Worm (Caenorhabditis elegans): ENCODE measurements around the gene T19H5.4.

- TF ChIP-seq lin-39 (tag; optimal IDR thresholded peaks at IDR 0.05) (no peak), nhr-76 (tag; optimal IDR thresholded peaks at IDR 0.05) (no peak), ceh-82 (tag; optimal IDR thresholded peaks at IDR 0.05) (no peak), skn-1 (tag; optimal IDR thresholded peaks at IDR 0.05) (no peak), ceh-62 (tag; optimal IDR thresholded peaks at IDR 0.05) (no peak), pha-4 (GFP tag; IDR thresholded peaks at IDR 0.05) (no peak), pha-4 (tag; optimal IDR thresholded peaks at IDR 0.05) (no peak), dmd-6 (GFP tag; IDR thresholded peaks at IDR 0.05) (no peak), zfp-3 (GFP tag; conservative IDR thresholded peaks at IDR 0.05) (no peak), hlh-30 (tag; optimal IDR thresholded peaks at IDR 0.05; ENCODE audit: insufficient read depth) (no peak), nhr-48 (tag; optimal IDR thresholded peaks at IDR 0.05) (no peak), ceh-44 (GFP tag; IDR thresholded peaks at IDR 0.05) (no peak), snpc-4 (tag; optimal IDR thresholded peaks at IDR 0.05) (no peak), unc-62 (GFP tag; optimal IDR thresholded peaks at IDR 0.05 in 1 of 2) (no peak), unc-62 (tag; optimal IDR thresholded peaks at IDR 0.05) (no peak)
Measured at ce11 chrII:9518781-9519180, 31.6 kb upstream of the T19H5.4 start, which contains the start of the genes sfxn-1.1 and AH6.3.

All from whole organism, L4 larva.